Worm (Caenorhabditis elegans): ENCODE data around the gene vpat-1.

DNA sequence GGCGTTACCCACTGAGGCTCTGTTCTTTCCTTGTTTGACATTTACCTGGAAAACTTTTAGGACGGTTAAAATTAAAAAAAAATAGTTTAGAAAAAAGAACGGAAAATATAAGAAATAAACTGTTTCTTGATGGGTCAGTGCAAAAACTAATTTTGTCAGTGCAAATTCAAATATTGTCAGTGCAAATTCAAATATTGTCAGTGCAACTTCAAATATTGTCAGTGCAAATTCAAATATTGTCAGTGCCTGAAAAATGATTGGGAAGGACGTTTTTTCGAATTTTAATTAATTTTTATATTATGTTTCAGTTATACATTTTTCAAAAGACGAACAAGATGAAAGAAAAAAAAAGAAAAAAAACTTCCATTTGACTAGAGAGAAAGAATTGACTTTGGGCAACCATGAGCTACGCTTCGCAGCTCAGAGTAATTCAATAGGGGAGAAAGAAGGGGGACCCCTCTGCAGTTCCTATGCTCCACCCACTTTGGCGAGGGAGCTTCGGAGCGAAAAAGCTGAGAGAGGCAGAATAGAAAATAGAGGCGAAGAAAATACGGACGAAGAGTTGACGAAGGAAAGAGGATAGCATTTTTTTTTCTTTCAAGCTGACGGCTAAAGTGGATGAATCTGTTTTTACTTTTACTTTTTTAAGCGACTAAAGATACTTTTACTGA is 16.5 kb upstream of the vpat-1 start, which contains the start of gene unc-1:
- TF ChIP-seq him-1 (tag; optimal IDR thresholded peaks at IDR 0.05) (peak; percentile 52), dao-5 (tag; optimal IDR thresholded peaks at IDR 0.05) (no peak)

Data from whole organism, L4/young adult.